Worm (Caenorhabditis elegans): ENCODE results near the gene K04F1.8.

ce11 chrV:1624340-1624739, 42.7 kb upstream of the K04F1.8 start, which contains the start of gene nhr-110:
- TF ChIP-seq pha-4 (tag; optimal IDR thresholded peaks at IDR 0.05) (no peak), T23F11.4 (GFP tag; optimal IDR thresholded peaks at IDR 0.05) (no peak)
